Worm (Caenorhabditis elegans) whole organism, mixed stage, embryonic: ENCODE measurements around the gene K06A1.2.

Source experiments
- nhr-12 ChIP-seq: fragments of 150-350 bp; optimal IDR thresholded peaks from 2 replicates; lab custom pipeline; 2014; ENCODE audit warnings: missing biosample characterization, missing genetic modification characterization
- unc-39 ChIP-seq: fragments of 150-350 bp; optimal IDR thresholded peaks from 2 replicates; lab custom pipeline; 2014; ENCODE audit warnings: missing biosample characterization, missing genetic modification characterization
- ztf-11 ChIP-seq: fragments of 150-350 bp; optimal IDR thresholded peaks from 2 replicates; lab custom pipeline; 2014; ENCODE audit warnings: missing biosample characterization, missing genetic modification characterization

DNA sequence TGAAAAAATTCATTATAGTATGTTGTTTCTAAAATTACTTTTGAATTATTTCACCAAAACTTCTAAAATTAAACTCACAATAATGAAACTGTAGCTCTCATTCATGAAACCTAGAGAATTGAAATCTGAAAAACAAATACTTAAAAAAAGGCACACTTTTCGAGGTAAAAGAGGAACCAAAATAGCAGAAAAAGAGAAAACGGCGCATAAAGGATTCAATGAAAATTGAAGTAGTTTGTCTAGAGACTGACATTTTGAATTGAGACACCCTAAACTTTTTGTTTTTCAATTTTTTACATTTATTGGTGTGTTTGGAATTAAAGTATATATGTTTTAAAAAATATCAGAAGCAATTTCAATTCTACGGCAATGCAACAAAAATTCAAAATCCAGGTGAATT lies 27.2 kb downstream of the K06A1.2 start, which contains the start of gene dgk-5:
- TF ChIP-seq nhr-12 (no peak), unc-39 (tag; lab: Kevin White, UChicago) (no peak), ztf-11 (tag; lab: Kevin White, UChicago) (no peak)
